ENCODE assay signal across 1 fruit fly cellular context in genomic region chr2L:3534227-3534842, dm6.
TF ChIP-seq lines count a peak whose summit lies in the region.

No protein-coding gene starts in this region.

TF ChIP-seq in whole organism, embryonic, 481 proteins besides CTCF, POLR2A, EP300 and RAD21 (continued from another document and continues in another):
- TF ChIP-seq gce (GFP tag; IDR thresholded peaks at IDR 0.05; lab: Robert Waterston, UW), result 0 out of 3 replicates have a peak, but pooled peaks have one; percentile 59
- no peak for TF ChIP-seq CG13287 (GFP tag; IDR thresholded peaks at IDR 0.05; lab: Robert Waterston, UW; ENCODE audit: partially characterized antibody)
- TF ChIP-seq grn (GFP tag; optimal IDR thresholded peaks at IDR 0.05; lab: Kevin White, UChicago), result no peak
- peak; percentile 42 for TF ChIP-seq CG10267 (tag; optimal IDR thresholded peaks at IDR 0.05; lab: Kevin White, UChicago)
- TF ChIP-seq sisA (GFP tag; IDR thresholded peaks at IDR 0.05; lab: Robert Waterston, UW), result peak; percentile 72
- TF ChIP-seq tna (GFP tag; IDR thresholded peaks at IDR 0.05; lab: Robert Waterston, UW; ENCODE audit: partially characterized antibody), result no peak
- no peak for TF ChIP-seq abd-A (tag; optimal IDR thresholded peaks at IDR 0.05; lab: Kevin White, UChicago)
- peak; percentile 89 for TF ChIP-seq Med (GFP tag; lab: Kevin White, UChicago)
- peak; percentile 64 for TF ChIP-seq CG17359 (tag; optimal IDR thresholded peaks at IDR 0.05; lab: Kevin White, UChicago)
- no peak for TF ChIP-seq CG11723 (GFP tag; optimal IDR thresholded peaks at IDR 0.05; lab: Kevin White, UChicago)
- TF ChIP-seq CG3407 (GFP tag; optimal IDR thresholded peaks at IDR 0.05; lab: Kevin White, UChicago), result peak; percentile 7
- no peak for TF ChIP-seq CG17912 (GFP tag; optimal IDR thresholded peaks at IDR 0.05; lab: Kevin White, UChicago)
- TF ChIP-seq CG7271 (tag; optimal IDR thresholded peaks at IDR 0.05; lab: Kevin White, UChicago), result no peak
- TF ChIP-seq CG13894 (tag; optimal IDR thresholded peaks at IDR 0.05; lab: Kevin White, UChicago), result no peak
- TF ChIP-seq ttk (GFP tag; IDR thresholded peaks at IDR 0.05; lab: Robert Waterston, UW), result peak; percentile 58
- peak; percentile 67 for TF ChIP-seq Xbp1 (GFP tag; optimal IDR thresholded peaks at IDR 0.05; lab: Kevin White, UChicago)
- no peak for TF ChIP-seq Lim3 (GFP tag; IDR thresholded peaks at IDR 0.05; lab: Robert Waterston, UW)
- no peak for TF ChIP-seq zfh2 (GFP tag; optimal IDR thresholded peaks at IDR 0.05; lab: Kevin White, UChicago)
- no peak for TF ChIP-seq CG6765 (GFP tag; optimal IDR thresholded peaks at IDR 0.05; lab: Kevin White, UChicago)
- TF ChIP-seq CG3065 (GFP tag; optimal IDR thresholded peaks at IDR 0.05; lab: Kevin White, UChicago), result no peak
- peak; percentile 15 for TF ChIP-seq CG16863 (GFP tag; optimal IDR thresholded peaks at IDR 0.05; lab: Kevin White, UChicago)
- TF ChIP-seq CG18011 (GFP tag; optimal IDR thresholded peaks at IDR 0.05; lab: Kevin White, UChicago), result no peak
- no peak for TF ChIP-seq CG8765 (GFP tag; IDR thresholded peaks at IDR 0.05; lab: Robert Waterston, UW)
- TF ChIP-seq Asciz (GFP tag; optimal IDR thresholded peaks at IDR 0.05; lab: Kevin White, UChicago), result peak; percentile 49
- no peak for TF ChIP-seq CG10147 (GFP tag; optimal IDR thresholded peaks at IDR 0.05; lab: Kevin White, UChicago)
- no peak for TF ChIP-seq CG18619 (GFP tag; optimal IDR thresholded peaks at IDR 0.05; lab: Kevin White, UChicago)
- peak; percentile 38; the same call in 1 of the 2 replicates for TF ChIP-seq ap (GFP tag; IDR thresholded peaks at IDR 0.05; lab: Robert Waterston, UW)
- peak; percentile 41 for TF ChIP-seq CG1529 (GFP tag; optimal IDR thresholded peaks at IDR 0.05; lab: Kevin White, UChicago)
- TF ChIP-seq Xrp1 (GFP tag; IDR thresholded peaks at IDR 0.05; lab: Robert Waterston, UW), result peak; percentile 74
- no peak for TF ChIP-seq NC2β (GFP tag; optimal IDR thresholded peaks at IDR 0.05; lab: Kevin White, UChicago)
- 0 out of 4 replicates have a peak, but pooled peaks have one; percentile 22 for TF ChIP-seq Gug (GFP tag; IDR thresholded peaks at IDR 0.05; lab: Robert Waterston, UW)
- TF ChIP-seq CG3838 (GFP tag; optimal IDR thresholded peaks at IDR 0.05; lab: Kevin White, UChicago), result no peak
- peak; percentile 32 for TF ChIP-seq lab (GFP tag; optimal IDR thresholded peaks at IDR 0.05; lab: Kevin White, UChicago)
- no peak for TF ChIP-seq Sry-δ (GFP tag; optimal IDR thresholded peaks at IDR 0.05; lab: Kevin White, UChicago)
- TF ChIP-seq NK7.1 (GFP tag; optimal IDR thresholded peaks at IDR 0.05; lab: Kevin White, UChicago), result no peak
- TF ChIP-seq CG4282 (GFP tag; optimal IDR thresholded peaks at IDR 0.05; lab: Kevin White, UChicago), result no peak
- TF ChIP-seq CG18599 (GFP tag; optimal IDR thresholded peaks at IDR 0.05; lab: Kevin White, UChicago), result peak; percentile 2
- peak; percentile 27 for TF ChIP-seq CG3281 (GFP tag; optimal IDR thresholded peaks at IDR 0.05; lab: Kevin White, UChicago)
- TF ChIP-seq nom (GFP tag; optimal IDR thresholded peaks at IDR 0.05; lab: Kevin White, UChicago), result peak; percentile 38
- TF ChIP-seq sqz (GFP tag; optimal IDR thresholded peaks at IDR 0.05; lab: Kevin White, UChicago), result no peak
- no peak for TF ChIP-seq ham (GFP tag; IDR thresholded peaks at IDR 0.05; lab: Robert Waterston, UW)
- no peak for TF ChIP-seq ftz-f1 (GFP tag; optimal IDR thresholded peaks at IDR 0.05; lab: Kevin White, UChicago)
- TF ChIP-seq CG12942 (GFP tag; optimal IDR thresholded peaks at IDR 0.05; lab: Kevin White, UChicago), result peak; percentile 50
- TF ChIP-seq ato (GFP tag; IDR thresholded peaks at IDR 0.05; lab: Robert Waterston, UW; ENCODE audit: partially characterized antibody), result no peak
- peak; percentile 44 for TF ChIP-seq CG1233 (GFP tag; optimal IDR thresholded peaks at IDR 0.05; lab: Kevin White, UChicago)
- TF ChIP-seq CG11085 (GFP tag; IDR thresholded peaks at IDR 0.05; lab: Robert Waterston, UW), result no peak
- TF ChIP-seq CG13123 (GFP tag; optimal IDR thresholded peaks at IDR 0.05; lab: Kevin White, UChicago), result peak; percentile 23
- no peak for TF ChIP-seq CG3995 (GFP tag; optimal IDR thresholded peaks at IDR 0.05; lab: Kevin White, UChicago)
- peak; percentile 3 for TF ChIP-seq bcd (GFP tag; optimal IDR thresholded peaks at IDR 0.05; lab: Kevin White, UChicago)
- TF ChIP-seq pho (GFP tag; optimal IDR thresholded peaks at IDR 0.05; lab: Kevin White, UChicago), result no peak
- no peak for TF ChIP-seq Lhr (GFP tag; optimal IDR thresholded peaks at IDR 0.05; lab: Kevin White, UChicago)
- TF ChIP-seq HmgZ (tag; optimal IDR thresholded peaks at IDR 0.05; lab: Kevin White, UChicago), result no peak
- peak; percentile 62 for TF ChIP-seq Rfx (GFP tag; IDR thresholded peaks at IDR 0.05; lab: Robert Waterston, UW)
- TF ChIP-seq pros (GFP tag; optimal IDR thresholded peaks at IDR 0.05; lab: Kevin White, UChicago), result no peak
- no peak for TF ChIP-seq Eip74EF (GFP tag; optimal IDR thresholded peaks at IDR 0.05; lab: Kevin White, UChicago)
- peak; percentile 13 for TF ChIP-seq CG12104 (GFP tag; optimal IDR thresholded peaks at IDR 0.05; lab: Kevin White, UChicago)
- no peak for TF ChIP-seq Vsx1 (GFP tag; optimal IDR thresholded peaks at IDR 0.05; lab: Kevin White, UChicago)
- TF ChIP-seq CG2875 (GFP tag; optimal IDR thresholded peaks at IDR 0.05; lab: Kevin White, UChicago), result no peak
- no peak for TF ChIP-seq Bteb2 (GFP tag; optimal IDR thresholded peaks at IDR 0.05; lab: Kevin White, UChicago)
- no peak for TF ChIP-seq hbn (GFP tag; IDR thresholded peaks at IDR 0.05; lab: Robert Waterston, UW; ENCODE audit: partially characterized antibody)
- TF ChIP-seq Fer3 (tag; optimal IDR thresholded peaks at IDR 0.05; lab: Kevin White, UChicago), result peak; percentile 28
- no peak; the same call in 2 of the 3 replicates for TF ChIP-seq so (GFP tag; IDR thresholded peaks at IDR 0.05; lab: Robert Waterston, UW)
- TF ChIP-seq esg (GFP tag; conservative IDR thresholded peaks at IDR 0.05; lab: Robert Waterston, UW), result peak; percentile 54; the same call in 1 of the 2 replicates
- no peak for TF ChIP-seq Stat92E (GFP tag; optimal IDR thresholded peaks at IDR 0.05; lab: Kevin White, UChicago)
- TF ChIP-seq Abd-B (GFP tag; optimal IDR thresholded peaks at IDR 0.05; lab: Kevin White, UChicago), result peak; percentile 32
- TF ChIP-seq kah (GFP tag; optimal IDR thresholded peaks at IDR 0.05; lab: Kevin White, UChicago), result peak; percentile 29
- TF ChIP-seq Dp (GFP tag; optimal IDR thresholded peaks at IDR 0.05; lab: Kevin White, UChicago), result no peak
- peak; percentile 15 for TF ChIP-seq nerfin-1 (tag; optimal IDR thresholded peaks at IDR 0.05; lab: Kevin White, UChicago)
- TF ChIP-seq Mrtf (GFP tag; IDR thresholded peaks at IDR 0.05; lab: Robert Waterston, UW), result 0 out of 3 replicates have a peak, but pooled peaks have one; percentile 15
- TF ChIP-seq peb (GFP tag; IDR thresholded peaks at IDR 0.05; lab: Robert Waterston, UW), result peak; percentile 53; the same call in 1 of the 2 replicates
- no peak for TF ChIP-seq emc (GFP tag; optimal IDR thresholded peaks at IDR 0.05; lab: Kevin White, UChicago)
- TF ChIP-seq prd (optimal IDR thresholded peaks at IDR 0.05; lab: Kevin White, UChicago), result no peak
- TF ChIP-seq prd (GFP tag; IDR thresholded peaks at IDR 0.05; lab: Robert Waterston, UW), result peak; percentile 77
- no peak for TF ChIP-seq CG10565 (GFP tag; optimal IDR thresholded peaks at IDR 0.05; lab: Kevin White, UChicago)
- TF ChIP-seq tup (GFP tag; optimal IDR thresholded peaks at IDR 0.05; lab: Kevin White, UChicago), result no peak
- TF ChIP-seq CG5953 (GFP tag; IDR thresholded peaks at IDR 0.05; lab: Robert Waterston, UW), result no peak
- no peak for TF ChIP-seq D (optimal IDR thresholded peaks at IDR 0.05; lab: Kevin White, UChicago)
- TF ChIP-seq D (GFP tag; optimal IDR thresholded peaks at IDR 0.05; lab: Kevin White, UChicago), result peak; percentile 29
- no peak for TF ChIP-seq vnd (GFP tag; IDR thresholded peaks at IDR 0.05; lab: Robert Waterston, UW; ENCODE audit: partially characterized antibody)
- TF ChIP-seq dmrt11E (tag; optimal IDR thresholded peaks at IDR 0.05; lab: Kevin White, UChicago), result peak; percentile 23
- no peak for TF ChIP-seq pfk (GFP tag; optimal IDR thresholded peaks at IDR 0.05; lab: Kevin White, UChicago)
- TF ChIP-seq CG2120 (GFP tag; optimal IDR thresholded peaks at IDR 0.05; lab: Kevin White, UChicago), result peak; percentile 44
- peak; percentile 23 for TF ChIP-seq jumu (GFP tag; optimal IDR thresholded peaks at IDR 0.05; lab: Kevin White, UChicago)
- peak; percentile 14 for TF ChIP-seq CG9609 (GFP tag; optimal IDR thresholded peaks at IDR 0.05; lab: Kevin White, UChicago)
- TF ChIP-seq inv (GFP tag; IDR thresholded peaks at IDR 0.05; lab: Robert Waterston, UW; ENCODE audit: partially characterized antibody), result no peak
- TF ChIP-seq CG7372 (GFP tag; IDR thresholded peaks at IDR 0.05; lab: Robert Waterston, UW), result no peak
- TF ChIP-seq HHEX (GFP tag; optimal IDR thresholded peaks at IDR 0.05; lab: Kevin White, UChicago), result no peak
- peak; percentile 87 for TF ChIP-seq Nf-YC (tag; optimal IDR thresholded peaks at IDR 0.05; lab: Kevin White, UChicago)
- peak; percentile 63 for TF ChIP-seq CG13424 (tag; optimal IDR thresholded peaks at IDR 0.05; lab: Kevin White, UChicago)
- TF ChIP-seq Camta (GFP tag; optimal IDR thresholded peaks at IDR 0.05; lab: Kevin White, UChicago), result peak; percentile 49
- no peak for TF ChIP-seq sc (optimal IDR thresholded peaks at IDR 0.05; lab: Kevin White, UChicago)
- TF ChIP-seq sc (GFP tag; optimal IDR thresholded peaks at IDR 0.05; lab: Kevin White, UChicago), result peak; percentile 5
- TF ChIP-seq yki (optimal IDR thresholded peaks at IDR 0.05; lab: Kevin White, UChicago), result peak; percentile 22
- TF ChIP-seq Hr51 (GFP tag; optimal IDR thresholded peaks at IDR 0.05; lab: Kevin White, UChicago), result peak in 1 of 2 experiments; percentile 61
- TF ChIP-seq CG15601 (tag; optimal IDR thresholded peaks at IDR 0.05; lab: Kevin White, UChicago), result no peak
- TF ChIP-seq cato (GFP tag; optimal IDR thresholded peaks at IDR 0.05; lab: Kevin White, UChicago; ENCODE audit: borderline replicate concordance), result peak; percentile 4
- no peak for TF ChIP-seq gsb (GFP tag; IDR thresholded peaks at IDR 0.05; lab: Robert Waterston, UW)
- peak; percentile 48; the same call in 1 of the 2 replicates for TF ChIP-seq stc (GFP tag; IDR thresholded peaks at IDR 0.05; lab: Robert Waterston, UW)
- TF ChIP-seq CG5245 (GFP tag; optimal IDR thresholded peaks at IDR 0.05; lab: Kevin White, UChicago), result peak; percentile 29
- TF ChIP-seq B-H2 (GFP tag; optimal IDR thresholded peaks at IDR 0.05; lab: Kevin White, UChicago), result no peak
- peak; percentile 81 for TF ChIP-seq Ets65A (GFP tag; lab: Kevin White, UChicago)
- TF ChIP-seq ash1 (GFP tag; optimal IDR thresholded peaks at IDR 0.05; lab: Kevin White, UChicago), result no peak
- no peak for TF ChIP-seq NC2α (GFP tag; optimal IDR thresholded peaks at IDR 0.05; lab: Kevin White, UChicago)
- TF ChIP-seq Atf-2 (GFP tag; optimal IDR thresholded peaks at IDR 0.05; lab: Kevin White, UChicago), result peak; percentile 49
- peak; percentile 35 for TF ChIP-seq her (GFP tag; optimal IDR thresholded peaks at IDR 0.05; lab: Kevin White, UChicago)
- TF ChIP-seq repo (GFP tag; optimal IDR thresholded peaks at IDR 0.05; lab: Kevin White, UChicago), result peak; percentile 31
- peak; percentile 11 for TF ChIP-seq CG6254 (GFP tag; optimal IDR thresholded peaks at IDR 0.05; lab: Kevin White, UChicago)
- peak; percentile 49 for TF ChIP-seq NfI (GFP tag; optimal IDR thresholded peaks at IDR 0.05; lab: Kevin White, UChicago)
- TF ChIP-seq slbo (GFP tag; IDR thresholded peaks at IDR 0.05; lab: Robert Waterston, UW), result peak; percentile 63
- TF ChIP-seq Hr3 (GFP tag; optimal IDR thresholded peaks at IDR 0.05; lab: Kevin White, UChicago), result peak; percentile 16
- TF ChIP-seq GATAe (GFP tag; conservative IDR thresholded peaks at IDR 0.05; lab: Robert Waterston, UW), result no peak
- no peak for TF ChIP-seq unc-4 (GFP tag; IDR thresholded peaks at IDR 0.05; lab: Robert Waterston, UW; ENCODE audit: partially characterized antibody)
- no peak for TF ChIP-seq Fer1 (GFP tag; optimal IDR thresholded peaks at IDR 0.05; lab: Kevin White, UChicago)
- no peak for TF ChIP-seq CG11247 (GFP tag; IDR thresholded peaks at IDR 0.05; lab: Robert Waterston, UW)
- TF ChIP-seq unpg (GFP tag; optimal IDR thresholded peaks at IDR 0.05; lab: Kevin White, UChicago), result peak; percentile 69
- peak; percentile 61 for TF ChIP-seq Oli (tag; optimal IDR thresholded peaks at IDR 0.05; lab: Kevin White, UChicago)
- peak; percentile 0 for TF ChIP-seq kay (GFP tag; optimal IDR thresholded peaks at IDR 0.05; lab: Kevin White, UChicago)
- TF ChIP-seq D19A (tag; optimal IDR thresholded peaks at IDR 0.05; lab: Kevin White, UChicago), result peak; percentile 51
- TF ChIP-seq Neu2 (GFP tag; optimal IDR thresholded peaks at IDR 0.05; lab: Kevin White, UChicago; ENCODE audit: borderline replicate concordance), result no peak
- TF ChIP-seq sens (GFP tag; lab: Kevin White, UChicago), result peak; percentile 91
- 0 out of 3 replicates have a peak, but pooled peaks have one; percentile 34 for TF ChIP-seq Dbx (GFP tag; IDR thresholded peaks at IDR 0.05; lab: Robert Waterston, UW)
- TF ChIP-seq CrebB (tag; optimal IDR thresholded peaks at IDR 0.05; lab: Kevin White, UChicago), result no peak
- TF ChIP-seq CG7357 (GFP tag; IDR thresholded peaks at IDR 0.05; lab: Robert Waterston, UW), result peak; percentile 59
- no peak for TF ChIP-seq slou (GFP tag; optimal IDR thresholded peaks at IDR 0.05; lab: Kevin White, UChicago)
- TF ChIP-seq Pdp1 (GFP tag; optimal IDR thresholded peaks at IDR 0.05; lab: Kevin White, UChicago), result peak; percentile 44 to 51
- TF ChIP-seq Fer2 (tag; optimal IDR thresholded peaks at IDR 0.05; lab: Kevin White, UChicago), result no peak
- TF ChIP-seq CG7786 (GFP tag; optimal IDR thresholded peaks at IDR 0.05; lab: Kevin White, UChicago), result peak; percentile 36
- peak; percentile 16 for TF ChIP-seq CG8944 (GFP tag; optimal IDR thresholded peaks at IDR 0.05; lab: Kevin White, UChicago)
- peak; percentile 48 for TF ChIP-seq CG12391 (tag; optimal IDR thresholded peaks at IDR 0.05; lab: Kevin White, UChicago)
- peak; percentile 42; the same call in 1 of the 2 replicates for TF ChIP-seq CG9215 (GFP tag; IDR thresholded peaks at IDR 0.05; lab: Robert Waterston, UW)
- TF ChIP-seq NFAT (GFP tag; IDR thresholded peaks at IDR 0.05; lab: Robert Waterston, UW), result peak; percentile 42; the same call in 1 of the 2 replicates
- TF ChIP-seq Usf (GFP tag; optimal IDR thresholded peaks at IDR 0.05; lab: Kevin White, UChicago), result no peak
- no peak for TF ChIP-seq CG6854 (GFP tag; optimal IDR thresholded peaks at IDR 0.05; lab: Kevin White, UChicago)
- TF ChIP-seq dan (GFP tag; IDR thresholded peaks at IDR 0.05; lab: Robert Waterston, UW), result no peak
